Worm (Caenorhabditis elegans): ENCODE measurements around the gene phf-5.

DNA sequence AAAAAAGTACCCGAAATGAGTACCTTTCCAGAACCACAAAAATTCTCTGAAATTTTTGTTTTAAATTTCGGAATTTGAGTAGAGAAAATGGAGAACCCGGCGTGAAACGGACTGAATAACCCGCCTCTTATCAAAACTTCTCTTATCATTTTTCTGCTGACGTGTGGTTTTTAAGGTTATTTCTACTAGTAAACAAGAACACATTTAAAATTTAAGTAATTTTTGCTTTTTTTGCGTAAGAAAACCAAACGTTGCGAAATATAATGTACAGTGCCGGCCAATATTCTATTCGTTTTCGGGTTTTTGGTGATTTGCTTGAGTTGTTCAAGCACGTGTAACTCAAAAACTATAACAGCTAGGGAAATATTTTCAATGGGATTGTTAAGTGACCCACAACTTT lies 32.4 kb upstream of the phf-5 start:
- TF ChIP-seq tbx-11 (GFP tag; IDR thresholded peaks at IDR 0.05), result no peak
- no peak for TF ChIP-seq ama-1 (optimal IDR thresholded peaks at IDR 0.05)
- TF ChIP-seq B0310.2 (tag; optimal IDR thresholded peaks at IDR 0.05), result no peak
- TF ChIP-seq F13C5.2 (tag; optimal IDR thresholded peaks at IDR 0.05), result no peak
- no peak for TF ChIP-seq aly-1 (tag; optimal IDR thresholded peaks at IDR 0.05)
- no peak for TF ChIP-seq ceh-13 (GFP tag; optimal IDR thresholded peaks at IDR 0.05)
- no peak for TF ChIP-seq tra-4 (tag; optimal IDR thresholded peaks at IDR 0.05)
- no peak for TF ChIP-seq hnd-1 (tag; optimal IDR thresholded peaks at IDR 0.05)
- no peak for TF ChIP-seq scrt-1 (GFP tag; IDR thresholded peaks at IDR 0.05)
- no peak for TF ChIP-seq flt-1 (GFP tag; IDR thresholded peaks at IDR 0.05)
- no peak for TF ChIP-seq ets-7 (tag; optimal IDR thresholded peaks at IDR 0.05)
- no peak for TF ChIP-seq pes-1 (GFP tag; IDR thresholded peaks at IDR 0.05)
- no peak for TF ChIP-seq tbx-37 (GFP tag; conservative IDR thresholded peaks at IDR 0.05)
- no peak for TF ChIP-seq sea-1 (GFP tag; conservative IDR thresholded peaks at IDR 0.05)

Data from whole organism, early embryonic.